Worm (Caenorhabditis elegans) whole organism, young adult: Measurements from ENCODE around the gene acl-5.

ENCODE experiments used
- B0019.2 ChIP-seq: fragments of 200-800 bp; sonication (Bioruptor generic); conservative IDR thresholded peaks from 2 replicates; pipeline ENCODE4 v1.3.6; 2022; ENCODE audit warnings: missing genetic modification reagents, missing genetic modification characterization, missing compliant biosample characterization
- B0035.1 ChIP-seq: sonication (generic microtip); optimal IDR thresholded peaks from 2 replicates; lab custom pipeline; 2016; ENCODE audit warnings: missing genetic modification characterization, mild to moderate bottlenecking, missing compliant biosample characterization, missing genotype, missing genetic modification reagents
- B0336.3 ChIP-seq: fragments of 200-800 bp; sonication (Bioruptor generic); IDR thresholded peaks from 2 replicates; pipeline ENCODE4 v1.3.6; 2022; ENCODE audit warnings: missing genetic modification characterization, missing compliant biosample characterization
- F49E8.2 ChIP-seq: sonication (generic microtip); optimal IDR thresholded peaks from 3 replicates; lab custom pipeline; 2017; ENCODE audit warnings: missing genetic modification characterization, mild to moderate bottlenecking, missing compliant biosample characterization, antibody characterized with exemption, moderate library complexity; ENCODE audit not compliant: insufficient read depth
- Y79H2A.3 ChIP-seq: fragments of 200-800 bp; sonication (Bioruptor generic); conservative IDR thresholded peaks from 2 replicates; pipeline ENCODE4 v1.3.6; 2022; ENCODE audit warnings: missing genetic modification reagents, missing genetic modification characterization, missing compliant biosample characterization
- atf-7 ChIP-seq: sonication (generic microtip); optimal IDR thresholded peaks from 2 replicates; lab custom pipeline; 2017; ENCODE audit warnings: mild to moderate bottlenecking, missing genetic modification characterization, missing compliant biosample characterization
- egrh-3 ChIP-seq: fragments of 200-800 bp; sonication (Bioruptor generic); IDR thresholded peaks from 2 replicates; pipeline ENCODE4 v1.3.6; 2022; ENCODE audit warnings: missing genetic modification reagents, missing genetic modification characterization, missing compliant biosample characterization
- ekl-4 ChIP-seq: fragments of 200-800 bp; sonication (Bioruptor generic); IDR thresholded peaks from 2 replicates; pipeline ENCODE4 v1.3.6; 2022; ENCODE audit warnings: missing genetic modification reagents, missing genetic modification characterization, missing compliant biosample characterization
- fkh-3 ChIP-seq: sonication (generic microtip); optimal IDR thresholded peaks from 2 replicates; lab custom pipeline; 2016; ENCODE audit warnings: mild to moderate bottlenecking, missing genetic modification characterization, missing compliant biosample characterization
- hmg-20 ChIP-seq: fragments of 200-800 bp; sonication (Bioruptor generic); IDR thresholded peaks from 2 replicates; pipeline ENCODE4 v1.3.6; 2022; ENCODE audit warnings: missing genetic modification reagents, missing genetic modification characterization, missing compliant biosample characterization
- pbrm-1 ChIP-seq: fragments of 200-800 bp; sonication (Bioruptor generic); IDR thresholded peaks from 2 replicates; pipeline ENCODE4 v1.3.6; 2022; ENCODE audit warnings: missing genetic modification reagents, missing genetic modification characterization, missing compliant biosample characterization
- snpc-4 ChIP-seq, 5 experiments: fragments of 150-350 bp in 1 of 5; sonication (generic microtip) in 4 of 5; optimal IDR thresholded peaks; 2 replicates each; lab custom pipeline; 2014 to 2018; ENCODE audit warnings: missing genetic modification characterization in 5 of 5, missing biosample characterization in 3 of 5, antibody characterized with exemption in 2 of 5, mild to moderate bottlenecking in 2 of 5, missing compliant biosample characterization in 2 of 5, missing genotype in 2 of 5, moderate library complexity in 2 of 5, missing genetic modification reagents in 1 of 5
- unc-62 ChIP-seq: fragments of 150-350 bp; optimal IDR thresholded peaks from 2 replicates; lab custom pipeline; 2014; ENCODE audit warnings: missing biosample characterization, missing genetic modification reagents, missing genetic modification characterization
- ztf-3 ChIP-seq: fragments of 200-800 bp; sonication (Bioruptor generic); optimal IDR thresholded peaks from 2 replicates; lab custom pipeline; 2018; ENCODE audit warnings: mild to moderate bottlenecking, missing genetic modification characterization, missing compliant biosample characterization

DNA sequence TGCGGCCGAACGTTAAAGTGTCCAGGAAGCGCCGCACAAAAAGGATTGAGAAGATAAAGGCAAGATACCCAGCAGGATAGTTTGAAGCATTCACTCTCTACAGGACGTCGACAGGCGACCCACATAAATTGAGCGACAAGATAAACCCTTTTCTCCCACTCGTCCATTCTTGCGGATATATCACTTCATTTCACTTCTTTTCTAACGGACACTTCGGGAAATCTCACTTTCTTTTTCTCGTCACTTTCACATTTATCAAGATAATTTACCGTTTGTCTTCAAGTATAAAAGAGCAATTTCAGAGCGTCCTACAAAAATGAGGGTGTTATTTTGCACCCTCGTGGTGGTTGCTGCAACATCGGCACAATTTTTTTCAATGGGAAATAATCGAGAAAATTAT is 9.7 kb downstream of the acl-5 start, which contains the start of gene R07E3.6:
- TF ChIP-seq unc-62 (GFP tag; lab: Kevin White, UChicago) (no peak), B0019.2 (no peak), F49E8.2 (no peak), snpc-4 (GFP tag; optimal IDR thresholded peaks at IDR 0.05; lab: Kevin White, UChicago) (no peak), snpc-4 (tag; optimal IDR thresholded peaks at IDR 0.05; lab: Kevin White, UChicago) (no peak), B0035.1 (tag; lab: Kevin White, UChicago) (no peak), egrh-3 (no peak), atf-7 (tag; lab: Kevin White, UChicago) (no peak), ekl-4 (GFP tag; lab: Robert Waterston, UW) (no peak), B0336.3 (GFP tag; lab: Robert Waterston, UW) (no peak), Y79H2A.3 (GFP tag; lab: Robert Waterston, UW) (no peak), pbrm-1 (no peak), hmg-20 (no peak), ztf-3 (GFP tag; lab: Kevin White, UChicago) (no peak), fkh-3 (tag; lab: Kevin White, UChicago) (no peak)
